Worm (Caenorhabditis elegans) whole organism, L4/young adult: ENCODE measurements around the gene qdpr-1.

Source experiments
- W03F9.2 ChIP-seq: fragments of 150-350 bp; optimal IDR thresholded peaks from 2 replicates; lab custom pipeline; 2014; ENCODE audit warnings: missing biosample characterization, missing genetic modification characterization
- dao-5 ChIP-seq: sonication (generic microtip); optimal IDR thresholded peaks from 2 replicates; lab custom pipeline; 2016; ENCODE audit warnings: missing genotype, missing genetic modification characterization, moderate library complexity, missing compliant biosample characterization
- him-1 ChIP-seq: sonication (generic microtip); optimal IDR thresholded peaks from 2 replicates; lab custom pipeline; 2016; ENCODE audit warnings: missing genotype, missing genetic modification reagents, missing genetic modification characterization, missing compliant biosample characterization

DNA sequence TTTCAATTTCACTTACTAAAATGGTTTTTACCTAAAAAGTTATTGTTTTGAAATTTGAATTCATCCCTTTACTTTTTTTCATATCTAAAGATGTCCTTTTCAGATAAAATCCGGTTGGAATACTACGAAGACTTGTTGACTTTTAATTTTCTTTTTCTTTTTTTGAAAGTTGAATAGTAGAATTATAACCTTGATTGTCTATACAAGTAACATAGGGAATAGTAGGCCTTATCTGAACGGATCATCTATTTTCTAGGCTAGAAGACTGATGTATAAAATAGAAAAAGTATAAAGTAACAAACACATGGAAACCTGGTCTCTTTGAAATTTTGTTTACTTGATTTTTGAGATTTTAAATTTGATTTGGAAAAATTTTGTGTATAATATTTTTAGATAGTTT, 12.8 kb upstream of the qdpr-1 start:
- TF ChIP-seq dao-5 (tag; lab: Kevin White, UChicago): no peak
- TF ChIP-seq W03F9.2: no peak
- TF ChIP-seq him-1: no peak
